Fruit fly (Drosophila melanogaster) ovary, adult (tissue): Measurements from ENCODE around the gene Klp31E.
A peak's percentile ranks its signal among the peaks of the same experiment; 100 is the strongest.

Experiments used
- CG17801 ChIP-seq: fragments of 200-800 bp; optimal IDR thresholded peaks from 2 replicates; lab custom pipeline; 2019; ENCODE audit warnings: missing biosample characterization, mild to moderate bottlenecking, missing genetic modification characterization, moderate library complexity; ENCODE audit not compliant: partially characterized antibody

Gene Klp31E

DNA sequence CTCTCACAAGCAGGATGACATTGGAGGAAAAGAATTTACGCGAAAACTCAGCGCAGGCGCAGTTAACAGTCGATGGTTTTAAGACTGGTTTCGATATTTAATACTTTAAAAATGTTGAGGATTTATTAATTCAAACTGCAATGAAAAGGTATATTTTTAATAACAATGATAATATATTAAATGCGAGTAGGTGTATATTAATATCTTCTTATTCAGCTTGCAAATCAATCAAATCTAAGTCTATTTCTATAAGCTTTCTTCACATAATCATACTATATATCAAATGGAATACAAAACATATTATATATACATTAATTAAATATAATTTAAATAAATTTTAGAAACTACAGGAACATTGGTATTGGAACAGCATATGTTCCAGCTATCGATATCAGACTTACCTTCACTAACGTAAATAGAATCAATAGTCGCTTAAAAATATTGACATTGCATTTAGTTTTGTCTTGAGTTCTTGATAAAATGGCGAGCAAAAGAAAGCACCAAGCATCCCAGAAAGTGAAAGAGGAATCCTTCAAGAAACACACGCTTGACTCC lies 21.9 kb downstream of the Klp31E start, which contains the start of the genes TBC1D16 and holn1:
Gene TBC1D16 (minus strand): TSS at position 51 of the 555 bp plus-strand sequence.
Gene holn1 (plus strand): TSS at position 390 of the 555 bp plus-strand sequence.
- TF ChIP-seq CG17801 (GFP tag; lab: Kevin White, UChicago): no peak

DNA sequence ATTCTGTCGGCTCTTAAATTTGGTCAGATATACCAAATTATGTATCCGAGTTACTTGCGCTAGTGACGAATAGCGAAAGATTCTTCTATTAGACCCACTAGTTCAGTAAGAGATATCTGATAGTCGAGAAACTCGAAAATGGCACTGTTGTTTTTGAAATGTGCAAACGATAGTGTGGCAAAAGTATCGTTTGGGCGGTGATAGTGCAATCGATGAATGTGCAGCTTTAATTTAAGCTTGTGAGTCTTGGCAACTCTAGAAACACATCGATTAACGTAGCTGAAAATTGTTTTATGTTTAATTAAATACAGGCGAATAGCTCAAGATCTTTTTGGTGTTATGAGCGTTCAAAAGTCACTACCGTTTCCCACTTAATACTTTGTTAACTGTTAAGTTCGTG lies 23.5 kb downstream of the Klp31E start, which contains the start of gene STUB1:
Gene STUB1 (plus strand): TSS at position 232 of the 400 bp plus-strand sequence.
- peak; percentile 29 for TF ChIP-seq CG17801 (GFP tag; lab: Kevin White, UChicago)

DNA sequence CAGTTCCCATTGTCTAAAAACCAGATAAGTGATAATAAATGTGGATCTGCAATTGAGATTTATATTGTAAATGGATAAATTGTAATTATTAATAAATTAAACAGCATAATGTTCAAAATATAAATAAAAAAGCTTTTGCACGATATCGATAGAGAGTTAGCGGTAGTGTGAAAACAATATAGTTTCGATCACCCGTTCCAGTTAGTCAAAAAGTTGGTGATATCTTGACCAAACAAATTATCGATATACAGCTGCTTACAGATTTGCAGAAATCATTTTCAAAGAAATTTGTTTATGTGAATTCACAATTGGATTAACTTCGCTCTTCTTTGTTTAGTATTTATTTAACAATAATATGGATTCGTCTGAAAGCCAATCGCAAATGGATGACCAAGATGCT lies 25.4 kb downstream of the Klp31E start, which contains the start of gene Nse4:
Gene Nse4 (plus strand): TSS at position 267 of the 400 bp plus-strand sequence.
- peak; percentile 31 for TF ChIP-seq CG17801 (GFP tag; lab: Kevin White, UChicago)

DNA sequence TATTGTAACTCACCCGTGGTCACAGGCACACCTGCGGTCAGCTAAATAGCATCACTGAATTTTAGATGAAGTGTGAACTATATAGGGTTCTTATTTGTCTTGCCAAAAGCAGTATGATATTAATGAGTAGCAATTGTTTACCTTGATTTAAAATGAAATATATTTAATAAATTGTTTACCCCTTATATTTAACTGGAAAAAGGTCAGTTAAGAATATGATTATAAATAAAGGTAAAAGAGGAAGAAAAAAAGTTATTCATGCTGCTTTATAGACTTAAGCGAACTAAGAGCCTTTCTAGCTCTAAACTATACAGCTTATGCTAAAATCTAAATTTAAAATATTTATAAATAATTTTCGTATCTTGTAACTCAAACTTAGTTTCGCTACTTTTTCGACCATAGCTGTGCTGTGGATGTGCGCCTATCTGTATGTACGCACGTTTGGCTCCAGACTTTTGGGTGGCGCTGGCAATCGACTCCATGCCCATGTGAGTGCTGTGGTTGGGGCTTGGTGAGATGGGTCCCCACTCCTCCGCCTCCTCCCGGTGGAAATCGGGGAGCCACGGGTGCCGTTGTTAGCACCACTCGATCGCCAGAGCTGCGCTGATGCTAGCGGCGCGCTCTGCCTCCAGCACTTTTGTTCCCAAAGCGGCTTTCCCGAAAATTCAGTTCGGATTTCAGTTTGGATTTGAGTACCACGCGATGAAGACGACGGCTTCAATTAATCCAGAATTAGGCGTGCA lies 28.4 kb downstream of the Klp31E start, which contains the start of gene loh:
Gene loh (plus strand): TSS at position 487 of the 743 bp plus-strand sequence.
- no peak for TF ChIP-seq CG17801 (GFP tag; lab: Kevin White, UChicago)

DNA sequence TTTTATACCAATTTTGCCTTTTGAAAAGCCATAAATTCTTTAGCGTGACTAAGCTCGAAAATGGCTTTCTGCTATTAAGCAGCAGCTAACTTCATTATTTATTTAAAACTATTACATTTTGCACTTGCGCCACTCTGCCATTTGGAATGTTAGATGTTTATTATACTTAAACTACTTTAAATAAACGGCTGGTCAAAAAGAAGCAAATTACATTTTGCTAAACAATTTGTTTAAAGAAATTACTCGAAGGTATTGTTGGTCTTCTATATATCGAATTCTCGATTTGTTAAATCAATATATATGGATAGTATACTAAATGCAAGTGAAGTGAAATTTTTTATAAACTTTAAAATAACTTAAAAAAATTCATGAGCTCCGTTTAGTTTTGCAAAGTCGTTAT lies 38.5 kb downstream of the Klp31E start, which contains the start of gene ppk10:
Gene ppk10 (minus strand): TSS at position 101 of the 400 bp plus-strand sequence.
- TF ChIP-seq CG17801 (GFP tag; lab: Kevin White, UChicago): no peak

DNA sequence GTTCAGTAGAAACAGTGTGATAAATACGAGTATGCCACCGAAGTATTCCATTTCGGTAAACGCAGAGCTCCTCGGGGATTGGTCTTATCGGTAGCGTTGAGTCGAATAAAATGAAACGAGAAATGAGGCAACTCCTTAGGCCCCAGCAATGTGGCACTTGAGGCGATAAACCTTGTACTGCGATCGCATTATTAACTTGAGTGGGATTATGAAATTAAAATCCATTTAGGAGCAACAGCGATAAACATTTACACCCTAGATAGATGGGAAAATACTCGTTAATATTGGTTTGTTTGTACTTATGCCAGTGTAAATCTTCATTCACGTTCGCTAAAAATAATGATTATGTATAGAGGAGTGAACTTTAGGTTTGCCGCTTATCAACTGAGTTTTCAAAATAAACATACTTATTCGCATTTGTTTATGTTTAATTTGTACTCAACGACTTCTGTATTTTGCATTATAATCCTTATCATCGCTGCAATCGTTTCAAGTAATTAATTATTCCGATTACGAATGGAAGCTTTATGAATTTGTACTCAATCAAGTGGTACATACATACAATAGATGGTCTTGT lies 42.2 kb downstream of the Klp31E start:
- no peak for TF ChIP-seq CG17801 (GFP tag; lab: Kevin White, UChicago)

DNA sequence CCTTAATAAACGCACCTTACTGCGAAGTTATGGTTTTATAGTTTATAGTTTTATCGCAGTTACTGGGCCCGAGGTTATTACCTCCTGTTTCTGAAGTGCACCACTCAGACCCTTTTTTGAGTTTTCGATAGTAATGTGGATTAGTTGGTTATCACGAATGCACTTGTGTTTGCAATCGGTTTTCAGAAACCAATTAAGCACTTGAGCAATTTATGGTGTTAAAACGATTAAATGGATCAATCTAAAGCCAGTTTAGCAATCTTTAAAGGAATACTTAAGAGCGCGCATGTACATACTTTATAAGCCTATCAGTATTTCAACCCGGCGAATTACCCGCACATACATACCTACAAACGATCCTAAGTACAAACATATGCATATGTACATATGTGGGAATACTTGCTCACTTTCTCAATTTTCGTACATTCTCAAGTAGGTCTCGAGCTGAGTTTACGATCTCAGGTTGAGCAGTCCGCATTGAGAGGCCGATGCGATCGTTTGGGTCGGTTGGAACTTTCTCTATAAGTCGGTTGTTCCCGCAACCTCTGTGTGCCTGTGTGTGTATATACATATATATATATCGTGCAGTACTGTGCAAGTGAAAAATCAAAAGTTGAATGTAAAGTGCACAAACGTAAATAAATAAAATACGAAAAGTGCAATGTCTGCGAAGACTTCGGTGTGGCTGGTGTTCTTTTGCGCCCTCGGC lies 43.5 kb downstream of the Klp31E start, which contains the start of the genes LManI and LManII:
Gene LManI (minus strand): TSS at position 51 of the 709 bp plus-strand sequence.
Gene LManII (plus strand): TSS at position 468 of the 709 bp plus-strand sequence.
- TF ChIP-seq CG17801 (GFP tag; lab: Kevin White, UChicago): peak; percentile 45

DNA sequence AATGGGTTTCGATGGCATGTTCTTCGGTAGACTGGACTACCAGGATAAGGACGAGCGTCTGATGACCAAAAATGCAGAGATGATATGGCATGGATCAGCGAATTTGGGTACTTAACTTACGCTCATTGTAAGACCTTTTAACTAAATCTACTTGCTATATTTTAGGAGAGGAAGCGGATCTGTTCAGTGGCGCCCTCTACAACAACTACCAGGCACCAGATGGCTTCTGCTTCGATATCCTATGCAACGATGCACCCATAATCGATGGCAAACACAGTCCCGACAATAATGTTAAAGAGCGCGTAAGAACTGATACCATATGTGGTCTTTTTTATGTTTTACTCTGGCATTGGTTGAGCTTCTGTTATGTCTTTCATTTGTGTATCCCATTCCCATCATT lies 45.2 kb downstream of the Klp31E start:
- TF ChIP-seq CG17801 (GFP tag; lab: Kevin White, UChicago): no peak

DNA sequence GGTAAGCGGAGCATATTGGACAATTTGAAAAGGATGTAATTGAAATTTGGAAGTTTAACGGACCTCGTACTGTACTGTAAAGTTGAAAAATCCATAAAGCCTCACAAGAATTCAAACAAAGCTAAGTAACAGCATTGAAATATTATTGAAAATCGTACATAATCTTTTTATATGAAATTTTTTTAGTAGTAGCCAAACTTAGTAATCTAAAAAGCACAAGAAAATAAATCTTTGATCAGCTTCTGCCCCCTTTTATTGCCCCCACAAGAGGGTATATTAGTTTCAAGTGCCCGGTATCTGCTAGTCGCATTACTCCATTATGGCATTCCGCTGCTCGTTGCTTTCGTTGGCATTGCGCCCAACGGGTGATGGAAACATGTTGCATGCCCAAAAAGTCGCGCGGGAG lies 53.1 kb downstream of the Klp31E start:
- TF ChIP-seq CG17801 (GFP tag; lab: Kevin White, UChicago): no peak

DNA sequence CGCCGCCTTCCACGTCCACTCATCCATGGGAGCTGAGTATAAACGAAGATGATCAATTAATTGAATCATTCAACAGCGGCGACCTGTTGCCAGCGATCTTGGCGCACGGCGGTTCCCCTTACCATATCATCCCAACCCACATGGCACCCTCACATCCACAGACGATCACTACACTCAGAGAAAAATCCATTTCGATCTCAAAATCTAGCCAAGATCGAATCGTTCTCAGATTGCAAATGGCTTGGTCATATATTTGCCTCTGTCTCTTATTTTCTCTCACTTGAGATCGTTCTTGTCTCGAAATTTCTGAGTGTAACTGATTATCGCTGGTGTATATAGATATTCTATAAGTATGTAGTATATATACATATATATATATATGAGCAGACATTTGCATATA lies 54.6 kb downstream of the Klp31E start:
- TF ChIP-seq CG17801 (GFP tag; lab: Kevin White, UChicago): no peak
